Worm (Caenorhabditis elegans) whole organism, late embryonic: ENCODE measurements around the gene C15F1.8.

ENCODE experiments used
- C08G9.2 ChIP-seq: sonication (generic microtip); optimal IDR thresholded peaks from 2 replicates; lab custom pipeline; 2016; ENCODE audit warnings: mild to moderate bottlenecking, missing genetic modification characterization, moderate library complexity, missing compliant biosample characterization
- F13H6.1 ChIP-seq: sonication (generic microtip); optimal IDR thresholded peaks from 2 replicates; lab custom pipeline; 2016; ENCODE audit warnings: missing genetic modification characterization, missing compliant biosample characterization
- Y22D7AL.16 ChIP-seq: sonication (generic microtip); optimal IDR thresholded peaks from 2 replicates; lab custom pipeline; 2016; ENCODE audit warnings: missing genetic modification characterization, missing compliant biosample characterization
- ceh-14 ChIP-seq: sonication (generic microtip); optimal IDR thresholded peaks from 2 replicates; lab custom pipeline; 2016; ENCODE audit warnings: missing genotype, missing genetic modification characterization, missing compliant biosample characterization
- ceh-18 ChIP-seq: sonication (generic microtip); optimal IDR thresholded peaks from 2 replicates; lab custom pipeline; 2016; ENCODE audit warnings: missing genetic modification characterization, missing compliant biosample characterization
- ceh-19 ChIP-seq: fragments of 200-800 bp; sonication (Bioruptor generic); optimal IDR thresholded peaks from 2 replicates; lab custom pipeline; 2018; ENCODE audit warnings: mild to moderate bottlenecking, missing genetic modification characterization, missing compliant biosample characterization
- ceh-2 ChIP-seq: sonication (generic microtip); optimal IDR thresholded peaks from 2 replicates; lab custom pipeline; 2016; ENCODE audit warnings: missing genotype, missing genetic modification characterization, missing compliant biosample characterization
- ceh-30 ChIP-seq: fragments of 150-350 bp; optimal IDR thresholded peaks from 2 replicates; lab custom pipeline; 2014; ENCODE audit warnings: missing biosample characterization, missing genetic modification characterization
- ceh-31 ChIP-seq: sonication (generic microtip); optimal IDR thresholded peaks from 2 replicates; lab custom pipeline; 2016; ENCODE audit warnings: missing genetic modification characterization, missing compliant biosample characterization
- ceh-34 ChIP-seq: sonication (generic microtip); optimal IDR thresholded peaks from 2 replicates; lab custom pipeline; 2016; ENCODE audit warnings: mild to moderate bottlenecking, missing genetic modification characterization, missing compliant biosample characterization
- ceh-45 ChIP-seq: fragments of 200-800 bp; sonication (Bioruptor generic); IDR thresholded peaks from 2 replicates; pipeline ENCODE4 v1.3.6; 2022; ENCODE audit warnings: missing genetic modification reagents, missing genetic modification characterization, missing compliant biosample characterization
- ceh-48 ChIP-seq: sonication (generic microtip); optimal IDR thresholded peaks from 2 replicates; lab custom pipeline; 2016; ENCODE audit warnings: missing genetic modification characterization, inconsistent platforms, missing compliant biosample characterization
- ceh-6 ChIP-seq: fragments of 200-800 bp; sonication (Bioruptor generic); optimal IDR thresholded peaks from 2 replicates; lab custom pipeline; 2018; ENCODE audit warnings: mild to moderate bottlenecking, missing genetic modification characterization, missing compliant biosample characterization
- ceh-9 ChIP-seq: sonication (generic microtip); optimal IDR thresholded peaks from 2 replicates; lab custom pipeline; 2016; ENCODE audit warnings: mild to moderate bottlenecking, missing genetic modification characterization, inconsistent platforms, missing compliant biosample characterization
- che-1 ChIP-seq: sonication (generic microtip); optimal IDR thresholded peaks from 2 replicates; lab custom pipeline; 2016; ENCODE audit warnings: mild to moderate bottlenecking, missing genetic modification characterization, missing compliant biosample characterization
- dmd-4 ChIP-seq: sonication (generic microtip); optimal IDR thresholded peaks from 2 replicates; lab custom pipeline; 2016; ENCODE audit warnings: borderline replicate concordance, missing genetic modification characterization, missing compliant biosample characterization
- dve-1 ChIP-seq: sonication (generic microtip); optimal IDR thresholded peaks from 2 replicates; lab custom pipeline; 2017; ENCODE audit warnings: antibody characterized with exemption, mild to moderate bottlenecking, missing genetic modification characterization, missing compliant biosample characterization
- elt-2 ChIP-seq: sonication (generic microtip); optimal IDR thresholded peaks from 2 replicates; lab custom pipeline; 2016; ENCODE audit warnings: missing genetic modification reagents, missing genetic modification characterization, missing compliant biosample characterization
- elt-4 ChIP-seq: sonication (generic microtip); optimal IDR thresholded peaks from 2 replicates; lab custom pipeline; 2016; ENCODE audit warnings: missing genetic modification characterization, missing compliant biosample characterization
- eyg-1 ChIP-seq: sonication (generic microtip); optimal IDR thresholded peaks from 2 replicates; lab custom pipeline; 2016; ENCODE audit warnings: missing genotype, missing genetic modification characterization, missing compliant biosample characterization
- fax-1 ChIP-seq: sonication (generic microtip); optimal IDR thresholded peaks from 2 replicates; lab custom pipeline; 2016; ENCODE audit warnings: missing genotype, missing genetic modification characterization, missing compliant biosample characterization
- fkh-10 ChIP-seq: fragments of 150-350 bp; optimal IDR thresholded peaks from 2 replicates; lab custom pipeline; 2014; ENCODE audit warnings: missing biosample characterization, missing genetic modification reagents, missing genetic modification characterization
- fkh-6 ChIP-seq: sonication (generic microtip); optimal IDR thresholded peaks from 2 replicates; lab custom pipeline; 2016; ENCODE audit warnings: missing genetic modification characterization, missing compliant biosample characterization
- hlh-13 ChIP-seq: fragments of 200-800 bp; sonication (Bioruptor generic); optimal IDR thresholded peaks from 2 replicates; lab custom pipeline; 2018; ENCODE audit warnings: mild to moderate bottlenecking, missing genetic modification characterization, missing compliant biosample characterization
- hlh-15 ChIP-seq: sonication (generic microtip); optimal IDR thresholded peaks from 2 replicates; lab custom pipeline; 2016; ENCODE audit warnings: missing genetic modification characterization, missing compliant biosample characterization
- hlh-30 ChIP-seq: sonication (generic microtip); optimal IDR thresholded peaks from 2 replicates; lab custom pipeline; 2017; ENCODE audit warnings: antibody characterized with exemption, missing genetic modification characterization, missing compliant biosample characterization; ENCODE audit not compliant: insufficient read depth
- hlh-6 ChIP-seq: sonication (generic microtip); optimal IDR thresholded peaks from 2 replicates; lab custom pipeline; 2016; ENCODE audit warnings: missing genotype, missing genetic modification characterization, missing compliant biosample characterization
- hlh-8 ChIP-seq: sonication (generic microtip); optimal IDR thresholded peaks from 2 replicates; lab custom pipeline; 2016; ENCODE audit warnings: missing genotype, missing genetic modification characterization, missing compliant biosample characterization
- madf-2 ChIP-seq: sonication (generic microtip); optimal IDR thresholded peaks from 2 replicates; lab custom pipeline; 2017; ENCODE audit warnings: missing genetic modification characterization, missing compliant biosample characterization
- mec-3 ChIP-seq: sonication (generic microtip); optimal IDR thresholded peaks from 2 replicates; lab custom pipeline; 2016; ENCODE audit warnings: borderline replicate concordance, missing genetic modification characterization, missing compliant biosample characterization
- nfya-1 ChIP-seq: sonication (generic microtip); optimal IDR thresholded peaks from 2 replicates; lab custom pipeline; 2017; ENCODE audit warnings: missing genetic modification characterization, mild to moderate bottlenecking, missing compliant biosample characterization, antibody characterized with exemption, moderate library complexity
- nhr-232 ChIP-seq: sonication (generic microtip); optimal IDR thresholded peaks from 2 replicates; lab custom pipeline; 2016; ENCODE audit warnings: missing genetic modification characterization, missing compliant biosample characterization
- pag-3 ChIP-seq: sonication (generic microtip); optimal IDR thresholded peaks from 2 replicates; lab custom pipeline; 2016; ENCODE audit warnings: missing compliant biosample characterization, missing genetic modification characterization, borderline replicate concordance
- pat-9 ChIP-seq: fragments of 200-800 bp; sonication (Bioruptor generic); optimal IDR thresholded peaks from 2 replicates; lab custom pipeline; 2018; ENCODE audit warnings: mild to moderate bottlenecking, missing genetic modification characterization, moderate library complexity, missing compliant biosample characterization
- pax-1 ChIP-seq: fragments of 150-350 bp; optimal IDR thresholded peaks from 2 replicates; lab custom pipeline; 2014; ENCODE audit warnings: missing biosample characterization, missing genetic modification characterization
- pha-2 ChIP-seq: sonication (generic microtip); optimal IDR thresholded peaks from 2 replicates; lab custom pipeline; 2017; ENCODE audit warnings: mild to moderate bottlenecking, missing genetic modification characterization, missing compliant biosample characterization
- pha-4 ChIP-seq: fragments of 150-350 bp; optimal IDR thresholded peaks from 2 replicates; lab custom pipeline; 2018; ENCODE audit warnings: missing biosample characterization, missing genetic modification reagents, missing genetic modification characterization
- ref-2 ChIP-seq: sonication (generic microtip); optimal IDR thresholded peaks from 2 replicates; lab custom pipeline; 2016; ENCODE audit warnings: missing genetic modification characterization, missing compliant biosample characterization
- rnt-1 ChIP-seq: sonication (generic microtip); optimal IDR thresholded peaks from 2 replicates; lab custom pipeline; 2016; ENCODE audit warnings: missing genetic modification characterization, missing compliant biosample characterization
- sox-2 ChIP-seq: fragments of 200-800 bp; sonication (Bioruptor generic); IDR thresholded peaks from 2 replicates; pipeline ENCODE4 v1.3.6; 2022; ENCODE audit warnings: missing genetic modification reagents, missing genetic modification characterization, missing compliant biosample characterization
- syd-9 ChIP-seq: sonication (generic microtip); optimal IDR thresholded peaks from 2 replicates; lab custom pipeline; 2016; ENCODE audit warnings: mild to moderate bottlenecking, missing genetic modification characterization, moderate library complexity, missing compliant biosample characterization
- tbx-2 ChIP-seq: sonication (generic microtip); optimal IDR thresholded peaks from 2 replicates; lab custom pipeline; 2016; ENCODE audit warnings: missing genetic modification characterization, missing compliant biosample characterization
- tbx-7 ChIP-seq: sonication (generic microtip); optimal IDR thresholded peaks from 2 replicates; lab custom pipeline; 2016; ENCODE audit warnings: missing genotype, missing genetic modification characterization, missing compliant biosample characterization
- unc-3 ChIP-seq, 2 experiments: fragments of 200-800 bp in 1 of 2; sonication (Bioruptor generic) in 1 of 2; sonication (generic microtip) in 1 of 2; conservative IDR thresholded peaks in 1 of 2; optimal IDR thresholded peaks in 1 of 2; 2 replicates each; pipeline versions ENCODE4 v1.3.6 to Lab custom; 2016 to 2022; ENCODE audit warnings: missing compliant biosample characterization in 2 of 2, missing genetic modification characterization in 2 of 2, missing genetic modification reagents in 1 of 2
- unc-42 ChIP-seq: sonication (generic microtip); optimal IDR thresholded peaks from 2 replicates; lab custom pipeline; 2016; ENCODE audit warnings: missing genotype, missing genetic modification characterization, missing compliant biosample characterization
- unc-86 ChIP-seq: sonication (generic microtip); optimal IDR thresholded peaks from 2 replicates; lab custom pipeline; 2016; ENCODE audit warnings: missing genetic modification characterization, missing compliant biosample characterization
- zip-5 ChIP-seq: sonication (generic microtip); optimal IDR thresholded peaks from 2 replicates; lab custom pipeline; 2016; ENCODE audit warnings: missing genetic modification characterization, missing compliant biosample characterization
- ztf-16 ChIP-seq: sonication (generic microtip); optimal IDR thresholded peaks from 2 replicates; lab custom pipeline; 2017; ENCODE audit warnings: missing genetic modification characterization, missing compliant biosample characterization

C15F1.8 gene

ce11 chrII:6995583-6995982 is 18.0 kb upstream of the C15F1.8 start:
- TF ChIP-seq ceh-30 (tag; lab: Kevin White, UChicago) (no peak), pha-4 (no peak), mec-3 (tag; lab: Kevin White, UChicago) (no peak), hlh-13 (no peak), elt-2 (tag; lab: Kevin White, UChicago) (no peak), tbx-7 (tag; lab: Kevin White, UChicago) (no peak), pha-2 (tag; lab: Kevin White, UChicago) (no peak), ceh-31 (tag; lab: Kevin White, UChicago) (no peak), sox-2 (no peak), unc-3 (GFP tag; conservative IDR thresholded peaks at IDR 0.05; lab: Robert Waterston, UW) (no peak), unc-3 (tag; optimal IDR thresholded peaks at IDR 0.05; lab: Kevin White, UChicago) (no peak)

DNA sequence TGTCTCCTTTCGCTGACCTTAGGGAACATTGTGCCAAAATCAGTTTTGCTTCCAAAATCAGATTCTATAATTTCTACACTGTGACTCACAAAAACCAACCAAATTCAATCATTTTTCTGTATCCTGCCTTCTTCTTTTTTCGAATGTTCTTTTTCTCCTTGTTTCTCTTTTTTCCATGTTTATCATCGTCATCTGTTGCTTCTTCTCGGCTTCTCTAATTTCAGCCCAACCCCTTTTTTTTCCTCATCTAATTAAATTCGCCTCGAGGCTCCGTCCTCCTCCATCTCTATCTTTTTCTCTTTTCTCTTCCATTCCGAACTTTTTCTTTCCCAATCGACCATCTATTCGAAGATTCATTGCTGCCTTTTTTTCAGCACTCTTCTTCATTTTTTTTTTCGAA is 17.0 kb upstream of the C15F1.8 start, which contains the start of gene unc-104:
Gene unc-104, plus strand, starts transcription at position 311 of the 400 bp plus-strand sequence.
- no peak for TF ChIP-seq ztf-16 (tag; lab: Kevin White, UChicago)
- TF ChIP-seq unc-42 = peak; percentile 89

DNA sequence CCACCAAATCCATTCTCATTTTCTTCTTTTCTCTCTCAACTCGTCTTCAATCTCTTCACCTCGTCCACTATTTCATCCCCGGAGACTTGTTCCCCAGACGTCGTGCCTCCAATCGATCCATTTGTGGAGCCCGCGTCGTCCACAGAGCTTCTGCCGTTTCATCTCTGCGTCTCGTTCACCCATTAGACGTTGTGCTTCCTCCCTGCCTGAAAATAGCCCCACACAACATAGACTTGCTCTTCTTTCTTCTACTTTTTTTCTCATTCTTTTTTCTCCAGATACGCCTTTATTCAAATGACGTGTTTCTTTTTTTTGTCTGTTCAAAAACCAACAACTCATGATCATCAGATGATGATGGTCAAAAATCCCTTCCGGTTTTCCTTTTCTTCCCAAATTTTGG is 15.3 kb upstream of the C15F1.8 start:
- TF ChIP-seq fkh-6 (tag; lab: Kevin White, UChicago) (no peak), hlh-30 (no peak), pat-9 (tag; lab: Kevin White, UChicago) (no peak), elt-4 (no peak), ceh-34 (tag; lab: Kevin White, UChicago) (peak; percentile 33), fkh-10 (GFP tag; lab: Kevin White, UChicago) (no peak), pax-1 (tag; lab: Kevin White, UChicago) (no peak), nfya-1 (tag; lab: Kevin White, UChicago) (peak; percentile 62), unc-42 (peak; percentile 80), ceh-18 (tag; lab: Kevin White, UChicago) (peak; percentile 13), nhr-232 (tag; lab: Kevin White, UChicago) (no peak), unc-3 (GFP tag; conservative IDR thresholded peaks at IDR 0.05; lab: Robert Waterston, UW) (no peak), unc-3 (tag; optimal IDR thresholded peaks at IDR 0.05; lab: Kevin White, UChicago) (peak; percentile 30), hlh-8 (tag; lab: Kevin White, UChicago) (no peak), hlh-15 (tag; lab: Kevin White, UChicago) (no peak), ceh-9 (no peak), ceh-2 (tag; lab: Kevin White, UChicago) (no peak), ceh-45 (GFP tag; lab: Robert Waterston, UW) (no peak), hlh-13 (no peak), C08G9.2 (no peak), ceh-6 (GFP tag; lab: Kevin White, UChicago) (no peak), che-1 (tag; lab: Kevin White, UChicago) (no peak), madf-2 (tag; lab: Kevin White, UChicago) (no peak), ref-2 (tag; lab: Kevin White, UChicago) (peak; percentile 20), unc-86 (tag; lab: Kevin White, UChicago) (no peak), ztf-16 (tag; lab: Kevin White, UChicago) (no peak), fax-1 (tag; lab: Kevin White, UChicago) (no peak), Y22D7AL.16 (no peak), hlh-6 (tag; lab: Kevin White, UChicago) (no peak), dve-1 (no peak), ceh-48 (tag; lab: Kevin White, UChicago) (peak; percentile 75), ceh-31 (tag; lab: Kevin White, UChicago) (peak; percentile 77), F13H6.1 (tag; lab: Kevin White, UChicago) (no peak), syd-9 (tag; lab: Kevin White, UChicago) (no peak), tbx-2 (tag; lab: Kevin White, UChicago) (peak; percentile 26), ceh-14 (tag; lab: Kevin White, UChicago) (peak; percentile 29), zip-5 (tag; lab: Kevin White, UChicago) (no peak), pag-3 (no peak), eyg-1 (tag; lab: Kevin White, UChicago) (no peak), ceh-19 (GFP tag; lab: Kevin White, UChicago) (peak; percentile 26), dmd-4 (tag; lab: Kevin White, UChicago) (no peak), rnt-1 (tag; lab: Kevin White, UChicago) (no peak)
